Fruit fly (Drosophila melanogaster): ENCODE data around the gene sofe.
A peak's percentile ranks its signal among the peaks of the same experiment; 100 is the strongest.

Gene sofe

DNA sequence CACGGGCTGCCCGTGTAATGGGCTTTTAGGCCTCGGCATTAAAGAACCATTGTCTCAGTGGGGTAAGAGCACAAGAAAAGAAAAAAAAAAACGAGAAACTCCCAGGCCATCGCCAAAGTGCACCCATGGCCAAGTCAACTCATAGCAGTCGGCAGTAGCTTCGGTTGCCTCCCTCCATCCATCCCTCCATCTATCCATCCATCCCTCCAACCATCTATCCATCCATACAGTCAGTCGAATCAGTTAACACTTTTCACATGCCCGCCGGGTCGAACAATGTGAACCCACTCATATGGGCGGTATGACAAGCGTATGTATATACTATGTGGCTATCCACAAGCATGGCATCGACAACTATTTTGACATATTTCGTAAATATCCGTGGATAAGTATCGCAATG is 10.5 kb upstream of the sofe start:
- no peak for TF ChIP-seq Mes4 (GFP tag; optimal IDR thresholded peaks at IDR 0.05)
- no peak for TF ChIP-seq CG12236 (GFP tag; optimal IDR thresholded peaks at IDR 0.05)
- peak; percentile 28 for TF ChIP-seq sens (GFP tag)
- TF ChIP-seq CG1603 (tag; optimal IDR thresholded peaks at IDR 0.05) = no peak
- TF ChIP-seq Asciz (GFP tag; optimal IDR thresholded peaks at IDR 0.05) = no peak
- TF ChIP-seq row (GFP tag; IDR thresholded peaks at IDR 0.05) = no peak
- TF ChIP-seq Gsc (GFP tag; IDR thresholded peaks at IDR 0.05) = no peak
- 0 out of 3 replicates have a peak, but pooled peaks have one; percentile 41 for TF ChIP-seq hb (GFP tag; IDR thresholded peaks at IDR 0.05; ENCODE audit: partially characterized antibody)
- no peak for TF ChIP-seq run (tag; optimal IDR thresholded peaks at IDR 0.05)
- no peak for TF ChIP-seq NfI (GFP tag; optimal IDR thresholded peaks at IDR 0.05)
- no peak for TF ChIP-seq E2f1 (GFP tag; IDR thresholded peaks at IDR 0.05)
- TF ChIP-seq Fer1 (GFP tag; optimal IDR thresholded peaks at IDR 0.05) = no peak
- no peak for TF ChIP-seq Lhr (GFP tag; optimal IDR thresholded peaks at IDR 0.05)
- no peak for TF ChIP-seq CG2678 (tag; optimal IDR thresholded peaks at IDR 0.05)
- no peak for TF ChIP-seq rib (GFP tag; IDR thresholded peaks at IDR 0.05)
- TF ChIP-seq CG9817 (tag; optimal IDR thresholded peaks at IDR 0.05) = no peak
- TF ChIP-seq yki (optimal IDR thresholded peaks at IDR 0.05) = no peak
- TF ChIP-seq CG8281 (tag; optimal IDR thresholded peaks at IDR 0.05) = peak; percentile 92
- TF ChIP-seq Dbx (GFP tag; IDR thresholded peaks at IDR 0.05) = 0 out of 3 replicates have a peak, but pooled peaks have one; percentile 6

DNA sequence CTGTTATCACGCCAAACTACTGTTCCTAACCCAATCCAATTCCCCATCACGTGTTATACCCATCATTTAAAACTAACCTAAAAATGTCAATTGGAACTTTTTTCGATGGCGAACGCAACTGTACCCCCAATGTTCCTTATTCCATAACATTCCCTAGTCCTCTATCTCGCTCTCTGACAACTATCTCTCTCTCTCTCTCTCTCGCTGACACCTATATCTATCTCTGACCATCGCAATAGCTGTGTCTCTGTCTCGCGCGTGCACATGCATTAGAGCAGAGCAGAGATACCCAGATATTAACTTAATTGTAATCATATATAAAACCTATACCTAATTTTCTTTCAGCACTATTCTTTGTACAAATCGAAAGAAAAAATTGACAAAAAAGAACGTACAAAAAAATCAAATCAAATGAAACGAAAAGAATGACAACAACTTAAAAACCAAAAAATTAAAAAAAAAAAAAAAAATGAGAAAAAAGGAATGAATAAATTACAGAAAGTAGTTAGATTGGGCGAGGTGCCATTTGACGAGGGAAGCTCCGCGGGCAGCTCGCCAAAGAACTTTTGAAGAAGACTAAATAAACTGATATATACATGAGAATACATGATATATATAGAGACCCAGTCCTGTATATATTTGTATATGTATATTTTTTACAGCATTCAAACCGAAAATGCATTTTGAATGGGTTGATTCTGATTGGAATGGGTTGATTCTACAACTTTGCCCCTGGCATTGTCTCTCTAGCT is 8.5 kb upstream of the sofe start:
- TF ChIP-seq CG8290 (GFP tag; optimal IDR thresholded peaks at IDR 0.05) = peak; percentile 31
- peak in 1 of 2 experiments; percentile 13 for TF ChIP-seq CG8290 (tag; optimal IDR thresholded peaks at IDR 0.05)
- no peak for TF ChIP-seq tll (GFP tag; optimal IDR thresholded peaks at IDR 0.05)
- TF ChIP-seq kah (GFP tag; optimal IDR thresholded peaks at IDR 0.05) = no peak
- no peak for TF ChIP-seq Mad (GFP tag; optimal IDR thresholded peaks at IDR 0.05)
- peak; percentile 62 for TF ChIP-seq pfk (GFP tag; optimal IDR thresholded peaks at IDR 0.05)
- TF ChIP-seq Scr (GFP tag; IDR thresholded peaks at IDR 0.05; ENCODE audit: partially characterized antibody) = no peak
- TF ChIP-seq CG17568 (GFP tag; optimal IDR thresholded peaks at IDR 0.05) = no peak
- TF ChIP-seq peb (GFP tag; IDR thresholded peaks at IDR 0.05) = no peak
- peak; percentile 85 for TF ChIP-seq CG1832 (GFP tag; optimal IDR thresholded peaks at IDR 0.05)
- no peak for TF ChIP-seq kni (GFP tag; optimal IDR thresholded peaks at IDR 0.05)
- 0 out of 3 replicates have a peak, but pooled peaks have one; percentile 5 for TF ChIP-seq CG6791 (GFP tag; IDR thresholded peaks at IDR 0.05; ENCODE audit: partially characterized antibody)
- no peak for TF ChIP-seq CG34224 (GFP tag; IDR thresholded peaks at IDR 0.05; ENCODE audit: partially characterized antibody)
- no peak for TF ChIP-seq CG42726 (GFP tag; IDR thresholded peaks at IDR 0.05; ENCODE audit: partially characterized antibody)
- TF ChIP-seq BtbVII (GFP tag; optimal IDR thresholded peaks at IDR 0.05) = no peak
- no peak for TF ChIP-seq Six4 (GFP tag; optimal IDR thresholded peaks at IDR 0.05)
- TF ChIP-seq zf30C (GFP tag; optimal IDR thresholded peaks at IDR 0.05) = no peak
- no peak for TF ChIP-seq CkIIα-i1 (GFP tag; IDR thresholded peaks at IDR 0.05)
- TF ChIP-seq eve (GFP tag; optimal IDR thresholded peaks at IDR 0.05) = no peak
- no peak for TF ChIP-seq crc (GFP tag; optimal IDR thresholded peaks at IDR 0.05)
- no peak for TF ChIP-seq cato (GFP tag; optimal IDR thresholded peaks at IDR 0.05; ENCODE audit: borderline replicate concordance)
- no peak for TF ChIP-seq Side (GFP tag; optimal IDR thresholded peaks at IDR 0.05)
- no peak for TF ChIP-seq CG11695 (GFP tag; IDR thresholded peaks at IDR 0.05)
- TF ChIP-seq CG14860 (GFP tag; IDR thresholded peaks at IDR 0.05; ENCODE audit: partially characterized antibody) = no peak
- peak in 1 of 2 experiments; percentile 7 for TF ChIP-seq insv (GFP tag; optimal IDR thresholded peaks at IDR 0.05)
- no peak for TF ChIP-seq tup (GFP tag; optimal IDR thresholded peaks at IDR 0.05)
- no peak for TF ChIP-seq Hr3 (GFP tag; optimal IDR thresholded peaks at IDR 0.05)
- peak; percentile 36; the same call in 1 of the 2 replicates for TF ChIP-seq wdn (GFP tag; IDR thresholded peaks at IDR 0.05)
- no peak for TF ChIP-seq lbe (GFP tag; optimal IDR thresholded peaks at IDR 0.05)
- TF ChIP-seq Asciz (GFP tag; optimal IDR thresholded peaks at IDR 0.05) = no peak
- TF ChIP-seq Oli (tag; optimal IDR thresholded peaks at IDR 0.05) = no peak
